Fruit fly (Drosophila melanogaster) whole organism, adult: ENCODE measurements around the gene CG4914.

Experiments used
- CG11617 ChIP-seq: fragments of 200-800 bp; sonication (Bioruptor generic); optimal IDR thresholded peaks from 2 replicates; lab custom pipeline; 2017; ENCODE audit warnings: mild to moderate bottlenecking, missing biosample characterization, missing genetic modification reagents, missing genetic modification characterization
- CG12768 ChIP-seq: fragments of 200-800 bp; sonication (Bioruptor generic); optimal IDR thresholded peaks from 2 replicates; lab custom pipeline; 2017; ENCODE audit warnings: missing biosample characterization, missing genetic modification characterization, mild to moderate bottlenecking, moderate library complexity, missing genetic modification reagents
- CG14711 ChIP-seq: fragments of 200-800 bp; sonication (Bioruptor generic); optimal IDR thresholded peaks from 2 replicates; lab custom pipeline; 2018; ENCODE audit warnings: missing biosample characterization, mild to moderate bottlenecking, missing genetic modification characterization, moderate library complexity
- CG5204 ChIP-seq: fragments of 200-800 bp; sonication (Bioruptor generic); optimal IDR thresholded peaks from 2 replicates; lab custom pipeline; 2016; ENCODE audit warnings: missing biosample characterization, missing genetic modification characterization
- cnc ChIP-seq, 2 experiments: fragments of >200 bp; optimal IDR thresholded peaks; 2 replicates each; lab custom pipeline; 2017
- ovo ChIP-seq: fragments of 200-800 bp; sonication (Bioruptor generic); optimal IDR thresholded peaks from 2 replicates; lab custom pipeline; 2016; ENCODE audit warnings: missing biosample characterization, missing genetic modification characterization
- pad ChIP-seq: fragments of 200-800 bp; sonication (Bioruptor generic); optimal IDR thresholded peaks from 3 replicates; lab custom pipeline; 2017; ENCODE audit warnings: missing biosample characterization, missing genetic modification characterization, mild to moderate bottlenecking, moderate library complexity, missing genetic modification reagents

- TF ChIP-seq cnc (optimal IDR thresholded peaks at IDR 0.05; lab: Kevin White, UChicago): no peak
- TF ChIP-seq CG12768: peak; percentile 48
- peak; percentile 69 for TF ChIP-seq ovo (GFP tag; lab: Kevin White, UChicago)
- peak; percentile 54 for TF ChIP-seq CG14711 (tag; lab: Kevin White, UChicago)
- peak; percentile 68 for TF ChIP-seq CG5204
- TF ChIP-seq CG11617: peak; percentile 70
- TF ChIP-seq pad (GFP tag; lab: Kevin White, UChicago): no peak
These were observed 45.8 kb downstream of the CG4914 start, which contains the start of the genes RecQ5 and dlp for dm6 chr3L:14631964-14632758.
